Worm (Caenorhabditis elegans) whole organism, L1 larva: ENCODE results near the gene F52B11.2.

ENCODE experiments used
- C04F5.9 ChIP-seq: sonication (generic microtip); optimal IDR thresholded peaks from 2 replicates; lab custom pipeline; 2016; ENCODE audit warnings: missing genetic modification characterization, missing compliant biosample characterization
- C34B4.2 ChIP-seq: sonication (generic microtip); optimal IDR thresholded peaks from 2 replicates; lab custom pipeline; 2017; ENCODE audit warnings: mild to moderate bottlenecking, missing genetic modification characterization, missing compliant biosample characterization
- F16B12.6 ChIP-seq: fragments of 150-350 bp; optimal IDR thresholded peaks from 2 replicates; lab custom pipeline; 2014; ENCODE audit warnings: missing biosample characterization, missing genetic modification characterization
- Y116A8C.19 ChIP-seq: sonication (generic microtip); optimal IDR thresholded peaks from 2 replicates; lab custom pipeline; 2016; ENCODE audit warnings: missing compliant biosample characterization, missing genetic modification characterization, borderline replicate concordance
- blmp-1 ChIP-seq: fragments of 150-350 bp; optimal IDR thresholded peaks from 2 replicates; lab custom pipeline; 2014; ENCODE audit warnings: missing biosample characterization, missing genetic modification characterization
- ceh-8 ChIP-seq: fragments of 200-800 bp; sonication (Bioruptor generic); optimal IDR thresholded peaks from 2 replicates; lab custom pipeline; 2018; ENCODE audit warnings: mild to moderate bottlenecking, missing genetic modification characterization, moderate library complexity, missing compliant biosample characterization
- ceh-82 ChIP-seq, 3 experiments: fragments of 150-350 bp in 1 of 3; sonication (generic microtip) in 2 of 3; optimal IDR thresholded peaks; 2 replicates each; lab custom pipeline; 2014 to 2017; ENCODE audit warnings: missing biosample characterization in 3 of 3, missing genetic modification characterization in 3 of 3
- ceh-90 ChIP-seq: sonication (generic microtip); optimal IDR thresholded peaks from 2 replicates; lab custom pipeline; 2016; ENCODE audit warnings: missing genetic modification characterization, missing compliant biosample characterization
- ces-1 ChIP-seq: fragments of 150-350 bp; optimal IDR thresholded peaks from 2 replicates; lab custom pipeline; 2014; ENCODE audit warnings: missing biosample characterization, missing genetic modification reagents, missing genetic modification characterization
- dpl-1 ChIP-seq, 3 experiments: fragments of 150-350 bp in 2 of 3; sonication (generic microtip) in 1 of 3; optimal IDR thresholded peaks; 2 replicates each; lab custom pipeline; 2014 to 2017; ENCODE audit warnings: missing biosample characterization in 3 of 3, missing genetic modification characterization in 3 of 3, missing genetic modification reagents in 3 of 3
- elt-2 ChIP-seq: sonication (generic microtip); optimal IDR thresholded peaks from 2 replicates; lab custom pipeline; 2016; ENCODE audit warnings: missing genetic modification characterization, mild to moderate bottlenecking, inconsistent platforms, missing compliant biosample characterization, missing genetic modification reagents
- elt-3 ChIP-seq, 6 experiments: fragments of 150-350 bp in 1 of 6; sonication (generic microtip); optimal IDR thresholded peaks; 2 replicates each; lab custom pipeline; 2017 to 2018; ENCODE audit warnings: missing biosample characterization in 6 of 6, missing genetic modification characterization in 6 of 6, inconsistent platforms in 1 of 6
- fkh-8 ChIP-seq: sonication (generic microtip); optimal IDR thresholded peaks from 2 replicates; lab custom pipeline; 2016; ENCODE audit warnings: mild to moderate bottlenecking, missing genetic modification characterization, missing compliant biosample characterization
- fos-1 ChIP-seq: fragments of 150-350 bp; optimal IDR thresholded peaks from 2 replicates; lab custom pipeline; 2014; ENCODE audit warnings: missing biosample characterization, missing genetic modification characterization
- hpl-2 ChIP-seq: fragments of 150-350 bp; optimal IDR thresholded peaks from 2 replicates; lab custom pipeline; 2014; ENCODE audit warnings: missing biosample characterization, missing genetic modification reagents, missing genetic modification characterization
- lin-13 ChIP-seq: fragments of 150-350 bp; optimal IDR thresholded peaks from 2 replicates; lab custom pipeline; 2014; ENCODE audit warnings: missing biosample characterization, missing genetic modification reagents, missing genetic modification characterization
- lin-35 ChIP-seq, 2 experiments: fragments of 150-350 bp; optimal IDR thresholded peaks; 2 replicates each; lab custom pipeline; 2014; ENCODE audit warnings: missing biosample characterization in 2 of 2, missing genetic modification characterization in 2 of 2, missing genetic modification reagents in 2 of 2
- lsy-2 ChIP-seq, 2 experiments: fragments of 150-350 bp; optimal IDR thresholded peaks; 2 replicates each; lab custom pipeline; 2014; ENCODE audit warnings: missing biosample characterization in 2 of 2, missing genetic modification characterization in 2 of 2
- mab-9 ChIP-seq: fragments of 200-800 bp; sonication (Bioruptor generic); IDR thresholded peaks from 2 replicates; pipeline ENCODE4 v1.3.6; 2022; ENCODE audit warnings: missing genetic modification reagents, missing genetic modification characterization, missing compliant biosample characterization
- mdl-1 ChIP-seq, 2 experiments: fragments of 150-350 bp; optimal IDR thresholded peaks; 2 replicates each; lab custom pipeline; 2014 to 2017; ENCODE audit warnings: missing biosample characterization in 2 of 2, missing genetic modification characterization in 2 of 2, inconsistent platforms in 1 of 2
- nhr-19 ChIP-seq: fragments of 200-800 bp; sonication (Bioruptor generic); conservative IDR thresholded peaks from 2 replicates; pipeline ENCODE4 v1.3.6; 2022; ENCODE audit warnings: missing genetic modification characterization, missing compliant biosample characterization
- nhr-20 ChIP-seq: sonication (generic microtip); optimal IDR thresholded peaks from 2 replicates; lab custom pipeline; 2016; ENCODE audit warnings: mild to moderate bottlenecking, missing genetic modification characterization, missing compliant biosample characterization
- nhr-84 ChIP-seq: sonication (generic microtip); optimal IDR thresholded peaks from 2 replicates; lab custom pipeline; 2017; ENCODE audit warnings: missing biosample characterization, missing genetic modification characterization
- nhr-90 ChIP-seq: sonication (generic microtip); optimal IDR thresholded peaks from 2 replicates; lab custom pipeline; 2016; ENCODE audit warnings: mild to moderate bottlenecking, missing genetic modification characterization, missing compliant biosample characterization; ENCODE audit not compliant: poor library complexity
- pqm-1 ChIP-seq: sonication (generic microtip); optimal IDR thresholded peaks from 3 replicates; lab custom pipeline; 2017; ENCODE audit warnings: missing biosample characterization, missing genetic modification characterization
- rnt-1 ChIP-seq: sonication (generic microtip); optimal IDR thresholded peaks from 2 replicates; lab custom pipeline; 2016; ENCODE audit warnings: mild to moderate bottlenecking, missing genetic modification characterization, moderate library complexity, missing compliant biosample characterization
- snpc-4 ChIP-seq: fragments of 150-350 bp; optimal IDR thresholded peaks from 2 replicates; lab custom pipeline; 2014; ENCODE audit warnings: missing biosample characterization, missing genetic modification characterization
- snu-23 ChIP-seq: sonication (generic microtip); optimal IDR thresholded peaks from 2 replicates; lab custom pipeline; 2016; ENCODE audit warnings: missing genetic modification characterization, missing compliant biosample characterization
- sptf-1 ChIP-seq: fragments of 150-350 bp; optimal IDR thresholded peaks from 2 replicates; lab custom pipeline; 2014; ENCODE audit warnings: missing biosample characterization, missing genetic modification characterization
- swsn-7 ChIP-seq: sonication (generic microtip); optimal IDR thresholded peaks from 2 replicates; lab custom pipeline; 2016; ENCODE audit warnings: missing genetic modification characterization, missing compliant biosample characterization
- tbx-2 ChIP-seq: sonication (generic microtip); optimal IDR thresholded peaks from 2 replicates; lab custom pipeline; 2016; ENCODE audit warnings: missing genetic modification characterization, missing compliant biosample characterization
- tlp-1 ChIP-seq: fragments of 150-350 bp; optimal IDR thresholded peaks from 2 replicates; lab custom pipeline; 2014; ENCODE audit warnings: missing biosample characterization, missing genetic modification characterization
- unc-62 ChIP-seq: fragments of 150-350 bp; optimal IDR thresholded peaks from 2 replicates; lab custom pipeline; 2014; ENCODE audit warnings: missing biosample characterization, missing genetic modification reagents, missing genetic modification characterization
- vab-15 ChIP-seq: sonication (generic microtip); optimal IDR thresholded peaks from 2 replicates; lab custom pipeline; 2017; ENCODE audit warnings: missing genotype, mild to moderate bottlenecking, missing genetic modification characterization, missing compliant biosample characterization
- ztf-4 ChIP-seq: fragments of 150-350 bp; optimal IDR thresholded peaks from 2 replicates; lab custom pipeline; 2014; ENCODE audit warnings: missing biosample characterization, missing genetic modification characterization

Gene F52B11.2

DNA sequence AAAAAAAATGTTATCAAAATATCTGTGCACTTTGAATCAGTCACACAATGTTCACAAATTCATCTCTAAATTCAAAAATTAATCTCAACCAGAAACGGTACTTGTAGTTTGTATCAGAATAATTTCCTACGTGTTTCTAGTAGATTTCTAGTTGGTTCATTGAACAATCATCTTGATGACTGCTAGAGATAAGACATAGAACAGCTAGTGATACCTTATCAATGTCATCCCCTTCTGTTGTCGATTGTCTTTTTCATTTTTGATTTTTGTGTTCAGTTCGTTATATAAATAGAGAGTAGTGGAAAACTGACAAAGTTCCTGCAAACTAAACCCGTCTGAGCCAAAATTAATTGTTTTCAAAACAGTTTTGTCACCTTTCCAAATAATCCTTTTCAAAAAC lies 32.9 kb upstream of the F52B11.2 start:
- TF ChIP-seq pqm-1 (tag; lab: Kevin White, UChicago) (peak; percentile 55), sptf-1 (tag; lab: Kevin White, UChicago) (no peak), nhr-19 (0 out of 2 replicates have a peak, but pooled peaks have one; percentile 6), swsn-7 (tag; lab: Kevin White, UChicago) (no peak), nhr-20 (tag; lab: Kevin White, UChicago) (peak; percentile 58), blmp-1 (tag; lab: Kevin White, UChicago) (peak; percentile 18), elt-3 (tag; optimal IDR thresholded peaks at IDR 0.05; lab: Kevin White, UChicago) (peak in 5 of 6 experiments; percentile 21 to 84 (median 52)), elt-2 (tag; lab: Kevin White, UChicago) (peak; percentile 55), snu-23 (GFP tag; lab: Kevin White, UChicago) (peak; percentile 23)

DNA sequence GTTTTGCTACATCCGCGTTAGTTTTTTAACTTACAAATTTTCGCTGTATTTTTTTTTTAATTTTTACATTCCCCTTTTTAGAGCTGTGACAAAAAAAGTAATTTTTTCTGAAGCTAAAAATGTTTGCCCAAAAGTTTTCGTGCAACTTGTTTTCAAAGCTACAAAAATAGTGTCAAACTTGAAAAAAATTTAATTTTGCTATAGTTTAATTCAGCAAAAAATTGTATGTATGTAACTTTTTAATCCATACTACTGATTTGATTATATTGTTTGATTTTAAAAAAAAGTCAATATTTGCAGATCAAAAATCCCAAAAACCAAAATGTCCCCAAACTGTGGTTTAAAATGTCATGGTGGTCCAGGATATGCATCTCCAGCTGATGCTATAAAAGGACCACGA lies 32.5 kb upstream of the F52B11.2 start, which contains the start of gene semo-1:
semo-1 (plus strand) TSS at position 301 of the 400 bp plus-strand sequence.
- TF ChIP-seq unc-62 (GFP tag; lab: Kevin White, UChicago) (no peak), fkh-8 (tag; lab: Kevin White, UChicago) (no peak), ztf-4 (no peak), C04F5.9 (no peak), mab-9 (GFP tag; lab: Robert Waterston, UW) (no peak), C34B4.2 (no peak), fos-1 (tag; lab: Kevin White, UChicago) (no peak), sptf-1 (tag; lab: Kevin White, UChicago) (no peak), nhr-90 (tag; lab: Kevin White, UChicago) (no peak), vab-15 (tag; lab: Kevin White, UChicago) (no peak), ceh-8 (GFP tag; lab: Kevin White, UChicago) (no peak), nhr-84 (tag; lab: Kevin White, UChicago) (no peak)
- TF ChIP-seq, all 84 proteins: peak for 0

DNA sequence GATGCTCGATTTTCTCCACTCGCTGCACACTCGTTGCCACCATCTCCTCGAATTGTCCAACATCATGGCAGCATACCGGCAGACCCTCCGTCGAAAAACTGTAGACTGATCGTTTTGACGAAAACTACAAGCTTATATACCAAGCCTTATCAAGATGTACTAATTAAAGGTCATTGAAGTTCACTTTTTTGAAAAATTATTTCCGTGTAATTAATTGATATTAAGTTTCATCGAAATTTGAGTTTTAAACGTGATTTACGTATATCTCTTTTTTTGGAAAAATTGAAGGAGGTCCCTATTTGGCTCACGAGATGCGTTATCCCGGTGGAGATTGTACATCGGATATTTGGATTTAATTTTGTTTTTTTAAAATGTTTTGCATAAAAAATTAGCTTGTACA lies 22.8 kb upstream of the F52B11.2 start, which contains the start of gene Y37A1B.4:
Y37A1B.4 (minus strand) TSS at position 101 of the 400 bp plus-strand sequence.
- no peak for TF ChIP-seq snu-23 (GFP tag; lab: Kevin White, UChicago)
- TF ChIP-seq dpl-1 (GFP tag; optimal IDR thresholded peaks at IDR 0.05; lab: Kevin White, UChicago) = no peak
- no peak for TF ChIP-seq snpc-4 (tag; lab: Kevin White, UChicago)
- no peak for TF ChIP-seq F16B12.6
- TF ChIP-seq ceh-90 (tag; lab: Kevin White, UChicago) = no peak
- TF ChIP-seq elt-3 (tag; optimal IDR thresholded peaks at IDR 0.05; lab: Kevin White, UChicago) = no peak
- TF ChIP-seq lin-13 (GFP tag; lab: Kevin White, UChicago) = no peak
- TF ChIP-seq ces-1 (GFP tag; lab: Kevin White, UChicago) = no peak
- TF ChIP-seq swsn-7 (tag; lab: Kevin White, UChicago) = no peak
- TF ChIP-seq Y116A8C.19 (tag; lab: Kevin White, UChicago) = no peak
- TF ChIP-seq lsy-2 (tag; optimal IDR thresholded peaks at IDR 0.05; lab: Kevin White, UChicago) = no peak
- TF ChIP-seq ceh-82 (tag; optimal IDR thresholded peaks at IDR 0.05; lab: Kevin White, UChicago) = no peak
- no peak for TF ChIP-seq tlp-1 (tag; lab: Kevin White, UChicago)
- no peak for TF ChIP-seq mdl-1 (tag; optimal IDR thresholded peaks at IDR 0.05; lab: Kevin White, UChicago)
- no peak for TF ChIP-seq C04F5.9
- no peak for TF ChIP-seq fos-1 (tag; lab: Kevin White, UChicago)
- TF ChIP-seq rnt-1 (tag; lab: Kevin White, UChicago) = no peak
- no peak for TF ChIP-seq ceh-8 (GFP tag; lab: Kevin White, UChicago)
- no peak for TF ChIP-seq lin-35 (GFP tag; optimal IDR thresholded peaks at IDR 0.05; lab: Kevin White, UChicago)
- no peak for TF ChIP-seq tbx-2

DNA sequence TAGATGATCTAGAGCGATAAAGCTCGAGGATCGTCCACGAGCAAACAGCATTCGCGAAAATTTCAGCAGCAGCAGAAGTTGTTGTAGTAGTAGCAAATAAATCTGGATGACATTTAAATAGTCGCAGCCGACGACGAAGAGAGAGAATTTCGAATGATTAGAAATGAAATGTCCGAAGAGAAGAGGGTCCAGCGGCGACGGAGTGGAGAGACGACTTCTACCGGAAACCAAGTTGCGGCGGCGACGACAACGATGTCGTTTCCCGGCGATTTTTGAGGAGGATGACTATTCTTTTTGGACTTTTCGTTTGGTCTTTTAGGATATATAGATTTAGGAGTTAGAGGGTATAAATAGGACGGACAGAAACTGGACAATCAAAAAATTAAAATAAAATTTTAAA lies 17.0 kb upstream of the F52B11.2 start:
- no peak for TF ChIP-seq mab-9 (GFP tag; lab: Robert Waterston, UW)
- no peak for TF ChIP-seq hpl-2
- TF ChIP-seq sptf-1 (tag; lab: Kevin White, UChicago) = no peak
